Worm (Caenorhabditis elegans): Measurements from ENCODE around the gene ZK370.4.

DNA sequence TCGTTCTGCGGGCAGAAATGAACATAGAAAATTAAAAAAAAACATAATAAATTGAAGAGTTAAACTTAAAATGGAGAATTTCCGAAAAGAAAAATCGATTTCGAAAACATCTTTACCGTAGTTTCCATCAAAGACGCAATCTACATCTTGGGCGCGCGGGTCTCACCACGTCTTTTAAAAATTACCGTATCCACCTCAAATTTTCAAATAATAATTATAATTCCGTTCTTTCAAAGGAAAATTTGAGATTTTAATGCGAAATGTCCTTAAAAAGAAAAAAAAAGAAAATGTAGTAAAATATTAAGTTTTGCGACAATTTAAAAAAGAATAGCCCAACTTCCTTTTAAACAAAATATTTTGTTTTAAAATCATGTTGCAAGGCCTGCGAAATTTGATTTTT is 31.9 kb upstream of the ZK370.4 start:
- TF ChIP-seq let-607 (tag; optimal IDR thresholded peaks at IDR 0.05) (no peak), snpc-1.3 (tag; optimal IDR thresholded peaks at IDR 0.05; ENCODE audit: insufficient read depth) (peak; percentile 51), Y53F4B.3 (GFP tag; IDR thresholded peaks at IDR 0.05) (no peak), ztf-25 (GFP tag; IDR thresholded peaks at IDR 0.05) (no peak), ceh-27 (GFP tag; optimal IDR thresholded peaks at IDR 0.05) (no peak), somi-1 (GFP tag; optimal IDR thresholded peaks at IDR 0.05) (no peak), dpl-1 (GFP tag; optimal IDR thresholded peaks at IDR 0.05) (no peak), repo-1 (tag; optimal IDR thresholded peaks at IDR 0.05) (no peak), ztf-18 (tag; optimal IDR thresholded peaks at IDR 0.05) (no peak), F57C9.4 (tag; optimal IDR thresholded peaks at IDR 0.05) (no peak), madf-6 (GFP tag; IDR thresholded peaks at IDR 0.05) (peak; percentile 80)

Data from whole organism, young adult.